Fruit fly (Drosophila melanogaster): ENCODE results near the gene Sfp65A.

- TF ChIP-seq CG8478 (optimal IDR thresholded peaks at IDR 0.05) (no peak), pan (optimal IDR thresholded peaks at IDR 0.05) (no peak), psq (optimal IDR thresholded peaks at IDR 0.05) (no peak), EcR (GFP tag; optimal IDR thresholded peaks at IDR 0.05) (no peak), usp (GFP tag; optimal IDR thresholded peaks at IDR 0.05) (no peak)
Observed at dm6 chr3L:6310489-6310888, 39.6 kb upstream of the Sfp65A start.

Data from whole organism.